Worm (Caenorhabditis elegans): ENCODE data around the gene M18.6.

ce11 chrIV:12165432-12166078, 44.4 kb downstream of the M18.6 start:
- TF ChIP-seq cog-1 (tag; optimal IDR thresholded peaks at IDR 0.05) (no peak), ztf-23 (GFP tag; IDR thresholded peaks at IDR 0.05) (no peak), flt-1 (GFP tag; IDR thresholded peaks at IDR 0.05) (no peak), T22C8.4 (GFP tag; IDR thresholded peaks at IDR 0.05) (no peak), tab-1 (GFP tag; IDR thresholded peaks at IDR 0.05) (no peak), ref-1 (GFP tag; conservative IDR thresholded peaks at IDR 0.05) (no peak)

Data from whole organism, midembryonic.